Fruit fly (Drosophila melanogaster) whole organism, wandering third instar larva: ENCODE measurements around the gene Prat.

Source experiments
- Hr78 ChIP-seq: fragments of >200 bp; optimal IDR thresholded peaks from 2 replicates; lab custom pipeline; 2017; ENCODE audit warnings: missing biosample characterization, missing genetic modification characterization
- ey ChIP-seq: fragments of 200-800 bp; sonication (Bioruptor generic); optimal IDR thresholded peaks from 2 replicates; lab custom pipeline; 2016; ENCODE audit warnings: missing biosample characterization, missing genetic modification characterization

DNA sequence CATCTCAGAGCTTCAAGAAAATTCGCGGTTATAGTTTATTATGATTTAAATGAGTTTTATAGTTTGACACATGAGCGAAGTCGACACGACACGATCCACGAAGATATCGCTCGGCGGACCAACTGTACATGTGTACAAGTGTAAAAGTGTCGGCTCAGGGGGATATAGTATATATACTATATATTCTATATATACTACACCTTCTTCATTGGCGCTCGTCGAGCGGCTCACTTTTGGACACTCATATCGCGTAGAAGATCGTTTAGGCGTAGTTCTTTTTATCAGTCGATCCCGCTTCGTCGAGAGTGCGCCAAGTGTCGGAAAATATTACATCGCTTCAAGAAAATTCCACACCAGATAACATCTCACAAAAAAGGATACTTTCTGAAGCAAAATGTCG, 20.5 kb downstream of the Prat start, which contains the start of gene wtrw:
- TF ChIP-seq Hr78 (GFP tag; lab: Kevin White, UChicago) (no peak), ey (GFP tag; lab: Kevin White, UChicago) (no peak)
